Worm (Caenorhabditis elegans): Measurements from ENCODE around the gene F11C1.7.

Gene F11C1.7

DNA sequence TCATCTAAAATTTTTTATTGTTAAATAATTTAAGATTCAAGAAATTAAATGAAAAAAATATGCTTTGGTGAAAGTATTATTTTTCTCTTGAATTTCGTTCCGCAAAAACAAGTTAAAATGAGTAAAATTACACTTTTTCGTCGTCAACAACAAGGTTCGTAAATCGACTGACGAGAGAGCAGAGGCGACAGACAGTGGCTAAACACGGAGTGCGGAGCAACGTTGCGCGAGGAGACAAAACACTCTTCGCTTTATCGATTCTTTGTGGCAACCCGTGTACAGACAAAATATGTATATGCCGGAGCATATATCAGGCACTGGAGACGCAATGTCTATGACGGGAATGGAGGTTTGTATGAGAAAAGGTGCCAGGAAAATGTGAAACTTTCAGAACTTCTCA is at the start of gene F11C1.7:
TSS of gene F11C1.7 (plus strand) at position 140 of the 400 bp plus-strand sequence.
- peak; percentile 35 for TF ChIP-seq lin-14 (GFP tag; optimal IDR thresholded peaks at IDR 0.05)
- TF ChIP-seq nhr-71 (tag; optimal IDR thresholded peaks at IDR 0.05) = peak; percentile 45
- no peak for TF ChIP-seq blmp-1 (tag; optimal IDR thresholded peaks at IDR 0.05)
- TF ChIP-seq lin-39 (tag; optimal IDR thresholded peaks at IDR 0.05) = no peak
- TF ChIP-seq rnt-1 (tag; optimal IDR thresholded peaks at IDR 0.05) = peak; percentile 12
- TF ChIP-seq swsn-7 (tag; optimal IDR thresholded peaks at IDR 0.05) = peak; percentile 3
- no peak for TF ChIP-seq nhr-84 (tag; optimal IDR thresholded peaks at IDR 0.05)
- TF ChIP-seq ceh-8 (GFP tag; optimal IDR thresholded peaks at IDR 0.05) = no peak
- TF ChIP-seq sox-4 (tag; optimal IDR thresholded peaks at IDR 0.05) = no peak
- no peak for TF ChIP-seq unc-30 (tag; optimal IDR thresholded peaks at IDR 0.05)
- peak in 1 of 2 experiments; percentile 46 for TF ChIP-seq lin-35 (GFP tag; optimal IDR thresholded peaks at IDR 0.05)
- TF ChIP-seq isw-1 (GFP tag; IDR thresholded peaks at IDR 0.05) = no peak
- no peak for TF ChIP-seq dpl-1 (GFP tag; optimal IDR thresholded peaks at IDR 0.05)
- TF ChIP-seq zip-4 (GFP tag; optimal IDR thresholded peaks at IDR 0.05) = no peak
- TF ChIP-seq efl-1 (optimal IDR thresholded peaks at IDR 0.05) = peak in 1 of 2 experiments; percentile 37
- no peak for TF ChIP-seq efl-1 (GFP tag; optimal IDR thresholded peaks at IDR 0.05 in 1 of 2)
- peak; percentile 10 for TF ChIP-seq snu-23 (GFP tag; optimal IDR thresholded peaks at IDR 0.05)
- TF ChIP-seq ceh-82 (tag; optimal IDR thresholded peaks at IDR 0.05) = peak in 1 of 3 experiments; percentile 7
- TF ChIP-seq nhr-76 (tag; optimal IDR thresholded peaks at IDR 0.05) = no peak
- no peak for TF ChIP-seq nhr-12 (tag; optimal IDR thresholded peaks at IDR 0.05)
- peak; percentile 4 to 48 for TF ChIP-seq lsy-2 (tag; optimal IDR thresholded peaks at IDR 0.05)
- no peak for TF ChIP-seq C04F5.9 (tag; optimal IDR thresholded peaks at IDR 0.05)
- no peak for TF ChIP-seq tlp-1 (tag; optimal IDR thresholded peaks at IDR 0.05)
- no peak for TF ChIP-seq hlh-17 (GFP tag; optimal IDR thresholded peaks at IDR 0.05; ENCODE audit: borderline replicate concordance)
- TF ChIP-seq mep-1 (tag; optimal IDR thresholded peaks at IDR 0.05) = peak; percentile 36
- TF ChIP-seq nhr-20 (tag; optimal IDR thresholded peaks at IDR 0.05) = peak; percentile 3
- TF ChIP-seq nhr-47 (tag; optimal IDR thresholded peaks at IDR 0.05) = peak; percentile 21
- TF ChIP-seq xbp-1 (tag; optimal IDR thresholded peaks at IDR 0.05) = peak; percentile 0

DNA sequence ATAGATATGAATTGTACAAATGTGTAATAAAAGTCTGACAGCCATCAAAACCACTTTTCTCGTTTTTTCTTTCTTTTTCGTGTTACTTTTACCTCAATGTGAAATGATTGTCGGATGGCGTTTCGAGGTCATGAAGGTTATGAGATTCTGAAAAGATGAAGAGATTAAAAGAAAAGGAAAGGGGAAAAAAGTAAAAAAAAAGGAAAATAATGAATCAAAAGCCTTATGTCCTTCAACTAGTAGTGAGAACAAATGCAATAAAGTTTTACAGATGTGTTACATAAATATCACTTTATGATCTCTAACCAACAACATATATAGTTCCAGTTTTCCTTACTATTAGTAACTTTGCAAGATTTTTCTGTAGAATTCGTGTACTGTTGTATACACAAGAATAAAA is 48.3 kb upstream of the F11C1.7 start, which contains the start of gene gmap-3:
TSS of gene gmap-3 (minus strand) at position 148 of the 400 bp plus-strand sequence.
- TF ChIP-seq lsy-2 (tag; optimal IDR thresholded peaks at IDR 0.05) (no peak), blmp-1 (tag; optimal IDR thresholded peaks at IDR 0.05) (peak; percentile 16), Y116A8C.19 (tag; optimal IDR thresholded peaks at IDR 0.05; ENCODE audit: borderline replicate concordance) (no peak), nhr-11 (tag; optimal IDR thresholded peaks at IDR 0.05) (no peak)

DNA sequence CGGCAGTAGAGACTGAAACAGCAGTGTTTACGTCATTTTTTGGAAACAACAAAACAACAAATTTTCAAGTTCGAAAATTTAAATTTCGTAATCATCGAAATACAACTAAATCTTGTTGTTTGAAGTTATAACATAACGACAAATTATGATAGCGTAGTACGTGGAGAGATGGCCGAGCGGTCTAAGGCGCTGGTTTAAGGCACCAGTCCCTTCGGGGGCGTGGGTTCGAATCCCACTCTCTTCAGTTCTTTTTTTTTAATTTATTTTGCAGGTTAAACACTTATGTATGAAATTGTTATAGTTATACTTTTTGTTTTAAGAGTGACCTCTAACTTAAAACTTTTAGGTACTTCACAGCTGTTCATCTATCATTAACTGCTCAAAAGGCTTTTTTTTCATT is 46.8 kb upstream of the F11C1.7 start:
- TF ChIP-seq lin-35 (GFP tag; optimal IDR thresholded peaks at IDR 0.05) = peak in 1 of 2 experiments; percentile 25
- TF ChIP-seq efl-3 (GFP tag; optimal IDR thresholded peaks at IDR 0.05) = no peak
- TF ChIP-seq lin-14 (GFP tag; optimal IDR thresholded peaks at IDR 0.05) = peak; percentile 20
- no peak for TF ChIP-seq nhr-85 (tag)
- no peak for TF ChIP-seq skn-1 (tag; optimal IDR thresholded peaks at IDR 0.05)
- peak; percentile 38 for TF ChIP-seq snu-23 (GFP tag; optimal IDR thresholded peaks at IDR 0.05)
- TF ChIP-seq nhr-71 (tag; optimal IDR thresholded peaks at IDR 0.05) = peak; percentile 17
- TF ChIP-seq fkh-8 (tag; optimal IDR thresholded peaks at IDR 0.05) = no peak
- peak; percentile 31 for TF ChIP-seq nhr-19 (GFP tag; conservative IDR thresholded peaks at IDR 0.05)
- TF ChIP-seq unc-86 (tag; optimal IDR thresholded peaks at IDR 0.05) = no peak
- TF ChIP-seq nhr-47 (tag; optimal IDR thresholded peaks at IDR 0.05) = peak; percentile 5
- peak; percentile 12 for TF ChIP-seq mep-1 (tag; optimal IDR thresholded peaks at IDR 0.05)
- TF ChIP-seq nhr-20 (tag; optimal IDR thresholded peaks at IDR 0.05) = peak; percentile 17

DNA sequence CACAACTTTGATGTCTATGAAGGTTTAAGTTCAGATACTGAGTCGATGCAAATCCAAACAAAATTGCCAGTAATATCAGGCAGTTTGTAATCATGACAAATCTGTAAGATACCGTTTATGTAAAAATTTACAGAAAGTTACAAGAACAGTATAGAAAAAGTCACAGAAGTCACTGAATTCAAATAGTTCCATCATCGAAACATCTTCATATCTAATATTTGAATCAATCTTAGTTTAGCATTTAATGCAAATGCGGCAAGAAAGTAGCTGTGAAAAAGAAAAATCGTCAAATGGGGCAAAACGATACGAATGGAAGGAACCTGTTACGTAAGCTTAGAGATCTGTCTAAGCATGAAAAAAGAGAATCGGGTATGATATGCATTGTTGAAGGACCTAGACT is 46.0 kb upstream of the F11C1.7 start, which contains the start of gene gmap-2:
TSS of gene gmap-2 (minus strand) at position 101 of the 400 bp plus-strand sequence.
- TF ChIP-seq ztf-4 (tag; optimal IDR thresholded peaks at IDR 0.05) = no peak
- TF ChIP-seq blmp-1 (tag; optimal IDR thresholded peaks at IDR 0.05) = no peak
- TF ChIP-seq lsy-2 (tag; optimal IDR thresholded peaks at IDR 0.05) = no peak
- TF ChIP-seq rnt-1 (tag; optimal IDR thresholded peaks at IDR 0.05) = no peak
- TF ChIP-seq tlp-1 (tag; optimal IDR thresholded peaks at IDR 0.05) = no peak
- no peak for TF ChIP-seq lin-13 (GFP tag; optimal IDR thresholded peaks at IDR 0.05)
- no peak for TF ChIP-seq xbp-1 (tag; optimal IDR thresholded peaks at IDR 0.05)
- TF ChIP-seq ceh-8 (GFP tag; optimal IDR thresholded peaks at IDR 0.05) = no peak
- no peak for TF ChIP-seq nhr-77 (tag; optimal IDR thresholded peaks at IDR 0.05)
- TF ChIP-seq C16A3.4 (tag; optimal IDR thresholded peaks at IDR 0.05) = no peak
- no peak for TF ChIP-seq unc-130 (tag; optimal IDR thresholded peaks at IDR 0.05)
- no peak for TF ChIP-seq sptf-1 (tag; optimal IDR thresholded peaks at IDR 0.05)

Measured in whole organism, L1 larva.